Worm (Caenorhabditis elegans): ENCODE results near the gene R53.8.

R53.8 gene

ce11 chrII:10017528-10017927, 41.0 kb downstream of the R53.8 start:
- TF ChIP-seq tra-4 (tag; optimal IDR thresholded peaks at IDR 0.05) = no peak
- no peak for TF ChIP-seq tbx-37 (GFP tag; conservative IDR thresholded peaks at IDR 0.05)
- no peak for TF ChIP-seq hnd-1 (tag; optimal IDR thresholded peaks at IDR 0.05)
- no peak for TF ChIP-seq scrt-1 (GFP tag; IDR thresholded peaks at IDR 0.05)
- no peak for TF ChIP-seq ama-1 (optimal IDR thresholded peaks at IDR 0.05)
- no peak for TF ChIP-seq pes-1 (GFP tag; IDR thresholded peaks at IDR 0.05)
- no peak for TF ChIP-seq hmg-4 (GFP tag; optimal IDR thresholded peaks at IDR 0.05)

DNA sequence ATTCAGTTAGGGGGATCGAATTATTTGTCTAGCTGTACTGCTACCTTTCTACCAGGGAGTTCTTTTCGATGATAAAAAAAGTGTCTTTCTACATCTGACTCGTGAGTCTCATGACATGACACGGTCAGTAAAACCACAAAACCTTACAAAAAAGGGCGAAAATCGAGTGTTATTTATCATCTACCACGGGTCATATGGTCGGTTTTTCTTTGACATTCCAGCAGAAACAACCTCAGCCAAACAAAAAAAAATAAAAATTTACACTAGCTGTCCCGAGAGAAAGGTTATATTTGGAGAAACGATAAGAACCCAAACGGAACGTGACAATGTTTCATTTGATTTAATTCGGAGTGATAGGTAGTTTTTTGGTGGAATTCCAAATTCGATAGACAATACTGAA, 43.2 kb downstream of the R53.8 start:
- TF ChIP-seq ceh-36 (tag; optimal IDR thresholded peaks at IDR 0.05) (no peak), hnd-1 (tag; optimal IDR thresholded peaks at IDR 0.05) (no peak), ceh-13 (GFP tag; optimal IDR thresholded peaks at IDR 0.05) (no peak), hmg-4 (GFP tag; optimal IDR thresholded peaks at IDR 0.05) (no peak), B0310.2 (tag; optimal IDR thresholded peaks at IDR 0.05) (no peak), pes-1 (GFP tag; IDR thresholded peaks at IDR 0.05) (no peak), tbx-11 (GFP tag; IDR thresholded peaks at IDR 0.05) (no peak), ama-1 (optimal IDR thresholded peaks at IDR 0.05) (no peak), ets-7 (tag; optimal IDR thresholded peaks at IDR 0.05) (no peak), sea-1 (GFP tag; conservative IDR thresholded peaks at IDR 0.05) (no peak), aly-1 (tag; optimal IDR thresholded peaks at IDR 0.05) (no peak), flt-1 (GFP tag; IDR thresholded peaks at IDR 0.05) (no peak), tra-4 (tag; optimal IDR thresholded peaks at IDR 0.05) (no peak), hmbx-1 (tag; optimal IDR thresholded peaks at IDR 0.05) (no peak), F13C5.2 (tag; optimal IDR thresholded peaks at IDR 0.05) (no peak), tbx-37 (GFP tag; conservative IDR thresholded peaks at IDR 0.05) (no peak), scrt-1 (GFP tag; IDR thresholded peaks at IDR 0.05) (no peak)

- no peak for TF ChIP-seq ceh-13 (GFP tag; optimal IDR thresholded peaks at IDR 0.05)
- TF ChIP-seq ceh-36 (tag; optimal IDR thresholded peaks at IDR 0.05) = no peak
- TF ChIP-seq tbx-37 (GFP tag; conservative IDR thresholded peaks at IDR 0.05) = no peak
- no peak for TF ChIP-seq hnd-1 (tag; optimal IDR thresholded peaks at IDR 0.05)
- no peak for TF ChIP-seq sea-1 (GFP tag; conservative IDR thresholded peaks at IDR 0.05)
- no peak for TF ChIP-seq tra-4 (tag; optimal IDR thresholded peaks at IDR 0.05)
- TF ChIP-seq scrt-1 (GFP tag; IDR thresholded peaks at IDR 0.05) = no peak
- TF ChIP-seq hmbx-1 (tag; optimal IDR thresholded peaks at IDR 0.05) = no peak
- no peak for TF ChIP-seq B0310.2 (tag; optimal IDR thresholded peaks at IDR 0.05)
- no peak for TF ChIP-seq F13C5.2 (tag; optimal IDR thresholded peaks at IDR 0.05)
- TF ChIP-seq aly-1 (tag; optimal IDR thresholded peaks at IDR 0.05) = no peak
- TF ChIP-seq ama-1 (optimal IDR thresholded peaks at IDR 0.05) = no peak
- no peak for TF ChIP-seq tbx-11 (GFP tag; IDR thresholded peaks at IDR 0.05)
- TF ChIP-seq pes-1 (GFP tag; IDR thresholded peaks at IDR 0.05) = no peak
- no peak for TF ChIP-seq hmg-4 (GFP tag; optimal IDR thresholded peaks at IDR 0.05)
- no peak for TF ChIP-seq ets-7 (tag; optimal IDR thresholded peaks at IDR 0.05)
- TF ChIP-seq flt-1 (GFP tag; IDR thresholded peaks at IDR 0.05) = no peak
Observed at ce11 chrII:10021749-10022148, 45.2 kb downstream of the R53.8 start.

ce11 chrII:10025059-10025458, 48.6 kb downstream of the R53.8 start:
- TF ChIP-seq ceh-36 (tag; optimal IDR thresholded peaks at IDR 0.05) (no peak), flt-1 (GFP tag; IDR thresholded peaks at IDR 0.05) (no peak), sea-1 (GFP tag; conservative IDR thresholded peaks at IDR 0.05) (no peak), F13C5.2 (tag; optimal IDR thresholded peaks at IDR 0.05) (no peak), aly-1 (tag; optimal IDR thresholded peaks at IDR 0.05) (no peak), ets-7 (tag; optimal IDR thresholded peaks at IDR 0.05) (no peak), hmbx-1 (tag; optimal IDR thresholded peaks at IDR 0.05) (no peak), tra-4 (tag; optimal IDR thresholded peaks at IDR 0.05) (no peak)
